Fruit fly (Drosophila melanogaster) whole organism, prepupa: ENCODE results near the gene wit.

Experiments used
- CG10669 ChIP-seq: fragments of 200-800 bp; sonication (Bioruptor generic); optimal IDR thresholded peaks from 3 replicates; lab custom pipeline; 2018; ENCODE audit warnings: missing biosample characterization, mild to moderate bottlenecking, missing genetic modification characterization, moderate library complexity
- CG3032 ChIP-seq: fragments of 200-800 bp; optimal IDR thresholded peaks from 2 replicates; lab custom pipeline; 2019; ENCODE audit warnings: missing biosample characterization, mild to moderate bottlenecking, missing genetic modification characterization, moderate library complexity
- CG6792 ChIP-seq: fragments of 200-800 bp; sonication (Bioruptor generic); optimal IDR thresholded peaks from 3 replicates; lab custom pipeline; 2016; ENCODE audit warnings: missing biosample characterization, missing genetic modification characterization
- CG6808 ChIP-seq: fragments of 200-800 bp; sonication (Bioruptor generic); optimal IDR thresholded peaks from 3 replicates; lab custom pipeline; 2017; ENCODE audit warnings: missing biosample characterization, missing genetic modification characterization, mild to moderate bottlenecking, moderate library complexity, missing genetic modification reagents
- CG7368 ChIP-seq: fragments of 200-800 bp; sonication (Bioruptor generic); optimal IDR thresholded peaks from 3 replicates; lab custom pipeline; 2016; ENCODE audit warnings: missing biosample characterization, missing genetic modification characterization
- CG9139 ChIP-seq: fragments of 200-800 bp; sonication (Bioruptor generic); optimal IDR thresholded peaks from 3 replicates; lab custom pipeline; 2017; ENCODE audit warnings: missing biosample characterization, mild to moderate bottlenecking, missing genetic modification characterization
- Sox102F ChIP-seq: fragments of 200-800 bp; sonication (Bioruptor generic); optimal IDR thresholded peaks from 2 replicates; lab custom pipeline; 2016; ENCODE audit warnings: missing biosample characterization, mild to moderate bottlenecking, missing genetic modification characterization
- achi ChIP-seq: fragments of 200-800 bp; sonication (Bioruptor generic); optimal IDR thresholded peaks from 3 replicates; lab custom pipeline; 2016; ENCODE audit warnings: missing biosample characterization, missing genetic modification characterization
- net ChIP-seq: fragments of 200-800 bp; sonication (Bioruptor generic); optimal IDR thresholded peaks from 3 replicates; lab custom pipeline; 2016; ENCODE audit warnings: missing biosample characterization, missing genetic modification characterization

DNA sequence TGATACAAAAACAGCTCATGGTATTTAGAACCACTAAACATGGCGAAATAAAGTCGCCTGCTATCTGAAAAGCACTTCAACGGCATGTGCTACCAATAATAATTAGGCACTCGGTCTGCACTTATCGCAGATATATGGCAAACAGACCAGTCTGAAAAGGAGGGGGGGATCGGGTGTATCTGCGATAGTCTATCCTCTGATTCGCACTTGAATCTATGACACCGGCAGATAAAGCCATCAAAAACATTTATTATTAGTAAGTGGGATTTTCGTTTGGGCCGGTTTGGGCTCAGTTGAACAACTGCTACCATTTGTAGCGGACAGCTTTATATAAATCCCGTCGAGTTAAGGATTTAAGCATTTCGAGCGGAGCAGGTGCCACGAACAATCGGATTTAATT, 15.8 kb upstream of the wit start, which contains the start of gene CG14989:
- TF ChIP-seq CG9139 (GFP tag; lab: Kevin White, UChicago) (no peak), CG7368 (GFP tag; lab: Kevin White, UChicago) (no peak), CG10669 (GFP tag; lab: Kevin White, UChicago) (no peak), Sox102F (no peak), net (GFP tag; lab: Kevin White, UChicago) (no peak), CG6792 (GFP tag; lab: Kevin White, UChicago) (no peak), CG3032 (tag; lab: Kevin White, UChicago) (no peak), achi (GFP tag; lab: Kevin White, UChicago) (no peak), CG6808 (GFP tag; lab: Kevin White, UChicago) (no peak)
